Worm (Caenorhabditis elegans) whole organism, L1 larva: ENCODE data around the gene F38B6.3.

Experiments
- aly-2 ChIP-seq: fragments of 150-350 bp; optimal IDR thresholded peaks from 2 replicates; lab custom pipeline; 2014; ENCODE audit warnings: missing biosample characterization, missing genetic modification characterization
- ama-1 ChIP-seq: fragments of 150-350 bp; optimal IDR thresholded peaks from 2 replicates; lab custom pipeline; 2014
- lin-39 ChIP-seq: fragments of 150-350 bp; optimal IDR thresholded peaks from 2 replicates; lab custom pipeline; 2014; ENCODE audit warnings: missing biosample characterization, missing genetic modification reagents, missing genetic modification characterization
- nhr-11 ChIP-seq: fragments of 150-350 bp; optimal IDR thresholded peaks from 2 replicates; lab custom pipeline; 2014; ENCODE audit warnings: missing biosample characterization, missing genetic modification characterization
- nhr-12 ChIP-seq: sonication (generic microtip); optimal IDR thresholded peaks from 2 replicates; lab custom pipeline; 2017; ENCODE audit warnings: missing biosample characterization, missing genetic modification characterization
- nhr-77 ChIP-seq: fragments of 150-350 bp; optimal IDR thresholded peaks from 2 replicates; lab custom pipeline; 2014; ENCODE audit warnings: missing biosample characterization, missing genetic modification characterization
- snpc-4 ChIP-seq: fragments of 150-350 bp; optimal IDR thresholded peaks from 2 replicates; lab custom pipeline; 2014; ENCODE audit warnings: missing biosample characterization, missing genetic modification characterization
- unc-62 ChIP-seq: fragments of 150-350 bp; optimal IDR thresholded peaks from 2 replicates; lab custom pipeline; 2014; ENCODE audit warnings: missing biosample characterization, missing genetic modification reagents, missing genetic modification characterization

ce11 chrX:6687345-6687744 lies 6.1 kb upstream of the F38B6.3 start:
- TF ChIP-seq nhr-77, result no peak
- no peak for TF ChIP-seq unc-62 (GFP tag; lab: Kevin White, UChicago)
- no peak for TF ChIP-seq nhr-12 (tag; lab: Kevin White, UChicago)
- TF ChIP-seq aly-2 (tag; lab: Kevin White, UChicago), result no peak
- no peak for TF ChIP-seq snpc-4 (tag; lab: Kevin White, UChicago)
- no peak for TF ChIP-seq ama-1 (lab: Kevin White, UChicago)
- no peak for TF ChIP-seq lin-39 (tag; lab: Kevin White, UChicago)
- no peak for TF ChIP-seq nhr-11 (tag; lab: Kevin White, UChicago)
